Fruit fly (Drosophila melanogaster) whole organism, embryonic: ENCODE data around the gene Gr97a.

Source experiments
- Atf3 ChIP-seq: fragments of 200-800 bp; sonication (Bioruptor generic); optimal IDR thresholded peaks from 3 replicates; lab custom pipeline; 2016; ENCODE audit warnings: missing biosample characterization, missing genetic modification characterization
- Bgb ChIP-seq: fragments of 200-800 bp; sonication (Bioruptor generic); IDR thresholded peaks from 2 replicates; pipeline ENCODE4 v1.3.6; 2022; ENCODE audit warnings: missing biosample characterization, missing genetic modification characterization; ENCODE audit not compliant: partially characterized antibody
- CG10209 ChIP-seq: fragments of 200-800 bp; sonication (Bioruptor generic); optimal IDR thresholded peaks from 3 replicates; lab custom pipeline; 2017; ENCODE audit warnings: missing biosample characterization, mild to moderate bottlenecking, missing genetic modification characterization, missing genetic modification reagents
- CG10959 ChIP-seq: fragments of 200-800 bp; sonication (Bioruptor generic); IDR thresholded peaks from 2 replicates; pipeline ENCODE4 v1.3.6; 2022; ENCODE audit warnings: missing biosample characterization, missing genetic modification characterization
- CG11456 ChIP-seq: fragments of 200-800 bp; sonication (Bioruptor generic); IDR thresholded peaks from 3 replicates; pipeline ENCODE4 v1.3.6; 2022; ENCODE audit warnings: missing biosample characterization, missing genetic modification characterization
- CG11504 ChIP-seq: fragments of 200-800 bp; sonication (Bioruptor generic); optimal IDR thresholded peaks from 3 replicates; lab custom pipeline; 2019; ENCODE audit warnings: missing biosample characterization, mild to moderate bottlenecking, missing genetic modification characterization, moderate library complexity
- CG13424 ChIP-seq: fragments of 200-800 bp; sonication (Bioruptor generic); optimal IDR thresholded peaks from 2 replicates; lab custom pipeline; 2019; ENCODE audit warnings: missing biosample characterization, mild to moderate bottlenecking, missing genetic modification characterization, moderate library complexity
- CG13624 ChIP-seq: fragments of 200-800 bp; sonication (Bioruptor generic); optimal IDR thresholded peaks from 2 replicates; lab custom pipeline; 2016; ENCODE audit warnings: missing biosample characterization, missing genetic modification characterization
- CG15073 ChIP-seq: fragments of 200-800 bp; sonication (Bioruptor generic); optimal IDR thresholded peaks from 2 replicates; lab custom pipeline; 2016; ENCODE audit warnings: missing biosample characterization, missing genetic modification characterization
- CG15479 ChIP-seq: fragments of 200-800 bp; sonication (Bioruptor generic); optimal IDR thresholded peaks from 3 replicates; lab custom pipeline; 2019; ENCODE audit warnings: missing biosample characterization, mild to moderate bottlenecking, missing genetic modification characterization, moderate library complexity
- CG17802 ChIP-seq: fragments of 200-800 bp; sonication (Bioruptor generic); optimal IDR thresholded peaks from 2 replicates; lab custom pipeline; 2018; ENCODE audit warnings: missing biosample characterization, mild to moderate bottlenecking, missing genetic modification characterization, moderate library complexity
- CG2120 ChIP-seq: fragments of 200-800 bp; sonication (Bioruptor generic); optimal IDR thresholded peaks from 3 replicates; lab custom pipeline; 2016; ENCODE audit warnings: missing biosample characterization, missing genetic modification characterization
- CG2712 ChIP-seq: fragments of 200-800 bp; optimal IDR thresholded peaks from 3 replicates; lab custom pipeline; 2019; ENCODE audit warnings: missing biosample characterization, mild to moderate bottlenecking, missing genetic modification characterization, moderate library complexity
- CG32772 ChIP-seq: fragments of 200-800 bp; sonication (Bioruptor generic); IDR thresholded peaks from 2 replicates; pipeline ENCODE4 v1.3.6; 2022; ENCODE audit warnings: missing biosample characterization, missing genetic modification characterization
- CG4820 ChIP-seq: fragments of 200-800 bp; sonication (Bioruptor generic); optimal IDR thresholded peaks from 3 replicates; lab custom pipeline; 2016; ENCODE audit warnings: missing biosample characterization, missing genetic modification characterization
- CG7271 ChIP-seq: fragments of 200-800 bp; sonication (Bioruptor generic); optimal IDR thresholded peaks from 2 replicates; lab custom pipeline; 2018; ENCODE audit warnings: missing biosample characterization, mild to moderate bottlenecking, missing genetic modification characterization, moderate library complexity
- CG7786 ChIP-seq: fragments of 200-800 bp; sonication (Bioruptor generic); optimal IDR thresholded peaks from 2 replicates; lab custom pipeline; 2016; ENCODE audit warnings: missing biosample characterization, missing genetic modification characterization
- CG7839 ChIP-seq: fragments of 200-800 bp; sonication (Bioruptor generic); optimal IDR thresholded peaks from 3 replicates; lab custom pipeline; 2018; ENCODE audit warnings: missing biosample characterization, mild to moderate bottlenecking, missing genetic modification characterization, moderate library complexity
- CG8290 ChIP-seq, 3 experiments: fragments of 200-800 bp; sonication (Bioruptor generic); optimal IDR thresholded peaks; 2 replicates each; lab custom pipeline; 2016 to 2019; ENCODE audit warnings: missing biosample characterization in 3 of 3, missing genetic modification characterization in 3 of 3, mild to moderate bottlenecking in 2 of 3, moderate library complexity in 1 of 3
- CoRest ChIP-seq: fragments of 200-800 bp; sonication (Bioruptor generic); optimal IDR thresholded peaks from 3 replicates; lab custom pipeline; 2018; ENCODE audit warnings: missing biosample characterization, mild to moderate bottlenecking, missing genetic modification characterization, moderate library complexity
- D19B ChIP-seq: fragments of 200-800 bp; sonication (Bioruptor generic); optimal IDR thresholded peaks from 2 replicates; lab custom pipeline; 2017; ENCODE audit warnings: missing biosample characterization, mild to moderate bottlenecking, missing genetic modification characterization
- Drgx ChIP-seq: fragments of 200-800 bp; sonication (Bioruptor generic); IDR thresholded peaks from 2 replicates; pipeline ENCODE4 v1.3.6; 2022; ENCODE audit warnings: missing biosample characterization, missing genetic modification characterization
- Hmr ChIP-seq: fragments of 200-800 bp; sonication (Bioruptor generic); optimal IDR thresholded peaks from 3 replicates; lab custom pipeline; 2017; ENCODE audit warnings: mild to moderate bottlenecking, missing biosample characterization, missing genetic modification reagents, missing genetic modification characterization
- MESR4 ChIP-seq: fragments of 200-800 bp; sonication (Bioruptor generic); optimal IDR thresholded peaks from 2 replicates; lab custom pipeline; 2018; ENCODE audit warnings: missing biosample characterization, mild to moderate bottlenecking, missing genetic modification characterization, moderate library complexity
- Nf-YB ChIP-seq: fragments of 200-800 bp; sonication (Bioruptor generic); optimal IDR thresholded peaks from 3 replicates; lab custom pipeline; 2019; ENCODE audit warnings: missing biosample characterization, mild to moderate bottlenecking, missing genetic modification characterization, moderate library complexity
- Usf ChIP-seq: fragments of 200-800 bp; sonication (Bioruptor generic); optimal IDR thresholded peaks from 2 replicates; lab custom pipeline; 2017; ENCODE audit warnings: missing genotype, missing biosample characterization, missing genetic modification characterization
- ato ChIP-seq: fragments of 200-800 bp; sonication (Bioruptor generic); IDR thresholded peaks from 2 replicates; pipeline ENCODE4 v1.3.6; 2022; ENCODE audit warnings: missing biosample characterization, missing genetic modification characterization; ENCODE audit not compliant: partially characterized antibody
- az2 ChIP-seq: fragments of 200-800 bp; sonication (Bioruptor generic); optimal IDR thresholded peaks from 3 replicates; lab custom pipeline; 2016; ENCODE audit warnings: missing biosample characterization, missing genetic modification characterization
- dm ChIP-seq: fragments of 200-800 bp; sonication (Bioruptor generic); optimal IDR thresholded peaks from 3 replicates; lab custom pipeline; 2016; ENCODE audit warnings: missing biosample characterization, missing genetic modification characterization
- dmrt99B ChIP-seq: fragments of 200-800 bp; sonication (Bioruptor generic); optimal IDR thresholded peaks from 2 replicates; lab custom pipeline; 2018; ENCODE audit warnings: missing biosample characterization, mild to moderate bottlenecking, missing genetic modification characterization, moderate library complexity
- en ChIP-seq: fragments of 200-800 bp; sonication (Bioruptor generic); optimal IDR thresholded peaks from 2 replicates; lab custom pipeline; 2016; ENCODE audit warnings: missing biosample characterization, missing genetic modification characterization
- fd96Cb ChIP-seq: fragments of 200-800 bp; sonication (Bioruptor generic); optimal IDR thresholded peaks from 2 replicates; lab custom pipeline; 2018; ENCODE audit warnings: missing biosample characterization, mild to moderate bottlenecking, missing genetic modification characterization, moderate library complexity
- fu2 ChIP-seq: fragments of 200-800 bp; sonication (Bioruptor generic); optimal IDR thresholded peaks from 2 replicates; lab custom pipeline; 2016; ENCODE audit warnings: missing biosample characterization, missing genetic modification characterization
- gro ChIP-seq: fragments of 200-800 bp; sonication (Bioruptor generic); optimal IDR thresholded peaks from 2 replicates; lab custom pipeline; 2016; ENCODE audit warnings: missing biosample characterization, missing genetic modification characterization
- ind ChIP-seq: fragments of 200-800 bp; sonication (Bioruptor generic); optimal IDR thresholded peaks from 3 replicates; lab custom pipeline; 2016; ENCODE audit warnings: missing biosample characterization, missing genetic modification characterization
- knrl ChIP-seq: fragments of 200-800 bp; sonication (Bioruptor generic); IDR thresholded peaks from 3 replicates; pipeline ENCODE4 v1.3.6; 2022; ENCODE audit warnings: missing biosample characterization, missing genetic modification characterization; ENCODE audit not compliant: partially characterized antibody
- lilli ChIP-seq: fragments of 200-800 bp; sonication (Bioruptor generic); optimal IDR thresholded peaks from 3 replicates; lab custom pipeline; 2016; ENCODE audit warnings: missing biosample characterization, missing genetic modification characterization
- lola ChIP-seq, 3 experiments: fragments of >200 bp in 2 of 3; fragments of 200-800 bp in 1 of 3; sonication (Bioruptor generic) in 1 of 3; optimal IDR thresholded peaks; 2 replicates each; lab custom pipeline; 2017 to 2019; ENCODE audit warnings: missing biosample characterization in 3 of 3, missing genetic modification characterization in 3 of 3, mild to moderate bottlenecking in 1 of 3, moderate library complexity in 1 of 3
- maf-S ChIP-seq: fragments of 200-800 bp; sonication (Bioruptor generic); optimal IDR thresholded peaks from 2 replicates; lab custom pipeline; 2016; ENCODE audit warnings: missing biosample characterization, missing genetic modification characterization
- mirr ChIP-seq: fragments of 200-800 bp; sonication (Bioruptor generic); optimal IDR thresholded peaks from 3 replicates; lab custom pipeline; 2018; ENCODE audit warnings: missing biosample characterization, mild to moderate bottlenecking, missing genetic modification characterization
- p53 ChIP-seq: fragments of 200-800 bp; sonication (Bioruptor generic); optimal IDR thresholded peaks from 2 replicates; lab custom pipeline; 2016; ENCODE audit warnings: missing biosample characterization, missing genetic modification characterization
- pan ChIP-seq, 4 experiments: fragments of >200 bp in 3 of 4; fragments of 200-800 bp in 1 of 4; sonication (Bioruptor generic) in 1 of 4; optimal IDR thresholded peaks in 3 of 4; IDR thresholded peaks in 1 of 4; 2 replicates each; pipeline versions ENCODE4 v1.3.6 to Lab custom; 2017 to 2022; ENCODE audit warnings: missing biosample characterization in 2 of 4, missing genetic modification characterization in 2 of 4, mixed read lengths in 1 of 4
- ranshi ChIP-seq: fragments of 200-800 bp; sonication (Bioruptor generic); IDR thresholded peaks from 2 replicates; pipeline ENCODE4 v1.3.6; 2022; ENCODE audit warnings: missing biosample characterization, missing genetic modification characterization
- ro ChIP-seq: fragments of 200-800 bp; sonication (Bioruptor generic); IDR thresholded peaks from 2 replicates; pipeline ENCODE4 v1.3.6; 2022; ENCODE audit warnings: missing biosample characterization, missing genetic modification characterization
- sim ChIP-seq: fragments of 200-800 bp; sonication (Bioruptor generic); IDR thresholded peaks from 2 replicates; pipeline ENCODE4 v1.3.6; 2022; ENCODE audit warnings: missing biosample characterization, missing genetic modification characterization
- tap ChIP-seq: fragments of 200-800 bp; optimal IDR thresholded peaks from 3 replicates; lab custom pipeline; 2019; ENCODE audit warnings: missing biosample characterization, mild to moderate bottlenecking, missing genetic modification characterization, moderate library complexity
- tio ChIP-seq: fragments of 200-800 bp; sonication (Bioruptor generic); optimal IDR thresholded peaks from 2 replicates; lab custom pipeline; 2017; ENCODE audit warnings: missing biosample characterization, missing genetic modification characterization, inconsistent platforms
- unpg ChIP-seq: fragments of 200-800 bp; sonication (Bioruptor generic); optimal IDR thresholded peaks from 3 replicates; lab custom pipeline; 2018; ENCODE audit warnings: missing biosample characterization, mild to moderate bottlenecking, missing genetic modification characterization, moderate library complexity

Gene Gr97a

DNA sequence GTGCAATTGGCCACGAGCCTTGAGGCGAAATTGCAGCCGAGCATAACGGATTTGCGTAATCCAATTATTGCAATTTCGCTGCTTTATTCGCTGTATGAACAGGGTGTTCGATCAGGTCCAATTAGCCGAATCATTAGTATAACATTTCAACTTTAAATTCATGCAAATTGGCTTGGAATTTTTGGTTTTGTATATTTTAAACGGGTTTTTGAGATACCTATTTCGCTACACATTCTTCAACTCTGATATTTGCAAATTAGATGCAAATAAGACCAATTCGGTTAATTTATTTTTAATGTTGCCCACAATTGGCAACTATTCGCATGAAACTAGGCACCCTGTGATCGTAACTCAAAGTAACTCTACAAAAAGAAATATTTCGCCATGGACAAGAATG is 12.8 kb downstream of the Gr97a start (continued):
- TF ChIP-seq CG13624 (peak; percentile 43), maf-S (GFP tag; lab: Kevin White, UChicago) (peak; percentile 30), fd96Cb (peak; percentile 28), gro (GFP tag; lab: Kevin White, UChicago) (peak; percentile 20), CG10209 (peak; percentile 2), CG7839 (tag; lab: Kevin White, UChicago) (peak; percentile 12), CoRest (tag; lab: Kevin White, UChicago) (no peak), CG11504 (peak; percentile 15), dmrt99B (tag; lab: Kevin White, UChicago) (peak; percentile 25), en (GFP tag; lab: Kevin White, UChicago) (peak; percentile 8), tio (peak; percentile 20), CG2120 (GFP tag; lab: Kevin White, UChicago) (peak; percentile 62), CG7786 (GFP tag; lab: Kevin White, UChicago) (peak; percentile 30), unpg (GFP tag; lab: Kevin White, UChicago) (peak; percentile 42), Drgx (GFP tag; lab: Robert Waterston, UW) (peak; percentile 91)
- TF ChIP-seq, all 482 proteins: peak for 74

DNA sequence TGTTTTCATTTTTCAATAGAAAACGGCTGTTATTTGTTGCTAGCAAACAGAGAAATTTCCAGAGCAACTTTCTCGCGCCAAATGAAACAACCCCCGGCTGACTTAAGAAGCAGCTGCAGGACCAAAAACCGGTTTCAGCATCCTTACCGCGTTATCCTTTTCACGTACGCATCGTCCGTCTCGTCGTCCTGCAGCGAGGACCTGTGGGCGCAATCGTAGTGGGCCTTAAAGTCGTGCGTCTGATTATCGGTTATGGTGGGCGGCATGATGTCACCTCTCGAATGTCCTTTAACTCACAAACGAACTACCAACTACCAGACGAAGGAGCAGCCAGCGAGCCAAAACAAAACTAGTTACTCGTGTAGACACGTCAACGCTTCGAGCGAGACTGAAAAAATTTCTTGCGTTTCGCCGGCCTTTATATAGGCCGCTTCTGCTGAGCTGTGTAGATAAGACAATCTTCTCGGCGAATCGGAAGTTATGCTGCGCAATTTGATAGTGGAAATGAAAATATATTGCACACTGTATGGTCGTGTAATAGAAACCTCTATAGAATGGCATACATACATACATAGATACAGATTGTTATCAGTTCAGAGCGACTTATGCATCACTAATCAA is 13.3 kb downstream of the Gr97a start:
- TF ChIP-seq fu2 (no peak), Bgb (peak; percentile 22; the same call in 1 of the 2 replicates), ranshi (GFP tag; lab: Robert Waterston, UW) (no peak), CG32772 (GFP tag; lab: Robert Waterston, UW) (no peak), CG10959 (no peak), CG13424 (tag; lab: Kevin White, UChicago) (no peak), CG10209 (no peak), az2 (GFP tag; lab: Kevin White, UChicago) (no peak), MESR4 (GFP tag; lab: Kevin White, UChicago) (no peak), lilli (GFP tag; lab: Kevin White, UChicago) (no peak), ro (GFP tag; lab: Robert Waterston, UW) (no peak), Hmr (GFP tag; lab: Kevin White, UChicago) (no peak), maf-S (GFP tag; lab: Kevin White, UChicago) (no peak), dm (GFP tag; lab: Kevin White, UChicago) (no peak), CG4820 (no peak), Atf3 (GFP tag; lab: Kevin White, UChicago) (no peak), sim (GFP tag; lab: Robert Waterston, UW) (no peak), CG17802 (tag; lab: Kevin White, UChicago) (no peak), ind (GFP tag; lab: Kevin White, UChicago) (no peak), CG11456 (GFP tag; lab: Robert Waterston, UW) (no peak), CG8290 (GFP tag; optimal IDR thresholded peaks at IDR 0.05; lab: Kevin White, UChicago) (no peak), CG8290 (tag; optimal IDR thresholded peaks at IDR 0.05; lab: Kevin White, UChicago) (peak in 1 of 2 experiments; percentile 33), pan (optimal IDR thresholded peaks at IDR 0.05; lab: Kevin White, UChicago) (no peak), pan (GFP tag; optimal IDR thresholded peaks at IDR 0.05 in 1 of 2, IDR thresholded peaks at IDR 0.05 in 1 of 2) (no peak), tap (tag; lab: Kevin White, UChicago) (no peak), Usf (GFP tag; lab: Kevin White, UChicago) (no peak), CG7271 (tag; lab: Kevin White, UChicago) (no peak), lola (GFP tag; optimal IDR thresholded peaks at IDR 0.05; lab: Kevin White, UChicago) (no peak), CG2712 (tag; lab: Kevin White, UChicago) (no peak), Nf-YB (GFP tag; lab: Kevin White, UChicago) (no peak), p53 (GFP tag; lab: Kevin White, UChicago) (no peak), ato (GFP tag; lab: Robert Waterston, UW) (no peak), D19B (no peak), mirr (GFP tag; lab: Kevin White, UChicago) (peak; percentile 33), knrl (0 out of 3 replicates have a peak, but pooled peaks have one; percentile 36), CG15479 (GFP tag; lab: Kevin White, UChicago) (no peak), CG15073 (no peak)
